Worm (Caenorhabditis elegans) whole organism, L4 larva: Measurements from ENCODE around the gene ZK1320.5.

Experiments used
- D1046.2 ChIP-seq: fragments of 200-800 bp; sonication (Bioruptor generic); IDR thresholded peaks from 2 replicates; pipeline ENCODE4 v1.3.6; 2022; ENCODE audit warnings: missing genetic modification characterization, missing compliant biosample characterization
- aha-1 ChIP-seq: fragments of 150-350 bp; peaks from one replicate; lab custom pipeline; 2014; ENCODE audit warnings: missing biosample characterization, missing genetic modification characterization
- attf-4 ChIP-seq: sonication (generic microtip); optimal IDR thresholded peaks from 3 replicates; lab custom pipeline; 2017; ENCODE audit warnings: missing biosample characterization, missing genetic modification characterization
- ceh-62 ChIP-seq: sonication (generic microtip); optimal IDR thresholded peaks from 2 replicates; lab custom pipeline; 2017; ENCODE audit warnings: missing biosample characterization, missing genetic modification characterization
- lin-13 ChIP-seq: fragments of 150-350 bp; optimal IDR thresholded peaks from 2 replicates; lab custom pipeline; 2014; ENCODE audit warnings: missing biosample characterization, missing genetic modification reagents, missing genetic modification characterization
- lsy-2 ChIP-seq, 2 experiments: fragments of 150-350 bp in 1 of 2; sonication (generic microtip) in 1 of 2; optimal IDR thresholded peaks; 2 replicates each; lab custom pipeline; 2014 to 2017; ENCODE audit warnings: missing biosample characterization in 2 of 2, missing genetic modification characterization in 2 of 2
- mep-1 ChIP-seq: fragments of 150-350 bp; sonication (generic microtip); optimal IDR thresholded peaks from 3 replicates; lab custom pipeline; 2014; ENCODE audit warnings: missing biosample characterization, missing genetic modification characterization
- nhr-76 ChIP-seq: fragments of 150-350 bp; optimal IDR thresholded peaks from 2 replicates; lab custom pipeline; 2014; ENCODE audit warnings: missing biosample characterization, missing genetic modification characterization
- php-3 ChIP-seq: fragments of 200-800 bp; sonication (Bioruptor generic); IDR thresholded peaks from 2 replicates; pipeline ENCODE4 v1.3.6; 2022; ENCODE audit warnings: missing genetic modification reagents, missing genetic modification characterization, missing compliant biosample characterization
- snpc-4 ChIP-seq: fragments of 150-350 bp; optimal IDR thresholded peaks from 2 replicates; lab custom pipeline; 2014; ENCODE audit warnings: missing biosample characterization, missing genetic modification characterization
- unc-130 ChIP-seq: sonication (generic microtip); optimal IDR thresholded peaks from 2 replicates; lab custom pipeline; 2016; ENCODE audit warnings: missing genetic modification reagents, missing genetic modification characterization, missing compliant biosample characterization
- unc-62 ChIP-seq, 3 experiments: fragments of 150-350 bp in 1 of 3; sonication (generic microtip); optimal IDR thresholded peaks in 2 of 3; peaks in 1 of 3; 1 replicate in 1 of 3; 2 replicates in 2 of 3; lab custom pipeline; 2014 to 2017; ENCODE audit warnings: missing biosample characterization in 3 of 3, missing genetic modification characterization in 3 of 3, missing genetic modification reagents in 3 of 3, missing genotype in 1 of 3
- ztf-11 ChIP-seq: fragments of 150-350 bp; optimal IDR thresholded peaks from 2 replicates; lab custom pipeline; 2014; ENCODE audit warnings: missing biosample characterization, missing genetic modification characterization

- no peak for TF ChIP-seq aha-1
- no peak for TF ChIP-seq php-3 (GFP tag; lab: Robert Waterston, UW)
- TF ChIP-seq unc-62 (GFP tag; optimal IDR thresholded peaks at IDR 0.05 in 1 of 2; lab: Kevin White, UChicago) = no peak
- no peak for TF ChIP-seq unc-62 (tag; optimal IDR thresholded peaks at IDR 0.05; lab: Kevin White, UChicago)
- no peak for TF ChIP-seq mep-1 (tag; lab: Kevin White, UChicago)
- no peak for TF ChIP-seq lsy-2 (tag; optimal IDR thresholded peaks at IDR 0.05; lab: Kevin White, UChicago)
- TF ChIP-seq snpc-4 (tag; lab: Kevin White, UChicago) = no peak
- TF ChIP-seq attf-4 (tag; lab: Kevin White, UChicago) = no peak
- no peak for TF ChIP-seq ceh-62
- TF ChIP-seq unc-130 (GFP tag; lab: Kevin White, UChicago) = no peak
- TF ChIP-seq D1046.2 (GFP tag; lab: Robert Waterston, UW) = no peak
- no peak for TF ChIP-seq nhr-76
- TF ChIP-seq ztf-11 (tag; lab: Kevin White, UChicago) = no peak
- no peak for TF ChIP-seq lin-13 (GFP tag; lab: Kevin White, UChicago)
These were observed 34.9 kb upstream of the ZK1320.5 start, which contains the start of the genes Y53C12A.8 and Y53C12A.7 for ce11 chrII:9700363-9700762.
